Fruit fly (Drosophila melanogaster) whole organism, embryonic: ENCODE results near the gene zuc.

Experiments
- ATbp ChIP-seq: fragments of 200-800 bp; sonication (Bioruptor generic); optimal IDR thresholded peaks from 2 replicates; lab custom pipeline; 2017; ENCODE audit warnings: missing biosample characterization, mild to moderate bottlenecking, missing genetic modification characterization, missing genetic modification reagents
- Aef1 ChIP-seq: fragments of 200-800 bp; sonication (Bioruptor generic); IDR thresholded peaks from 3 replicates; pipeline ENCODE4 v1.3.6; 2022; ENCODE audit warnings: missing biosample characterization, missing genetic modification characterization
- Atf6 ChIP-seq: fragments of 200-800 bp; sonication (Bioruptor generic); IDR thresholded peaks from 2 replicates; pipeline ENCODE4 v1.3.6; 2022; ENCODE audit warnings: missing biosample characterization, missing genetic modification characterization
- Bdp1 ChIP-seq: fragments of 200-800 bp; sonication (Bioruptor generic); optimal IDR thresholded peaks from 3 replicates; lab custom pipeline; 2016; ENCODE audit warnings: missing biosample characterization, missing genetic modification characterization
- CG1024 ChIP-seq: fragments of 200-800 bp; sonication (Bioruptor generic); IDR thresholded peaks from 2 replicates; pipeline ENCODE4 v1.3.6; 2022; ENCODE audit warnings: missing biosample characterization, missing genetic modification characterization
- CG13123 ChIP-seq: fragments of 200-800 bp; sonication (Bioruptor generic); optimal IDR thresholded peaks from 2 replicates; lab custom pipeline; 2016; ENCODE audit warnings: missing biosample characterization, missing genetic modification characterization
- CG13775 ChIP-seq: fragments of 200-800 bp; sonication (Bioruptor generic); optimal IDR thresholded peaks from 3 replicates; lab custom pipeline; 2017; ENCODE audit warnings: missing biosample characterization, mild to moderate bottlenecking, missing genetic modification characterization
- CG13894 ChIP-seq: fragments of 200-800 bp; sonication (Bioruptor generic); optimal IDR thresholded peaks from 3 replicates; lab custom pipeline; 2018; ENCODE audit warnings: missing biosample characterization, mild to moderate bottlenecking, missing genetic modification characterization, moderate library complexity
- CG15011 ChIP-seq: fragments of 200-800 bp; sonication (Bioruptor generic); optimal IDR thresholded peaks from 3 replicates; lab custom pipeline; 2018; ENCODE audit warnings: missing biosample characterization, mild to moderate bottlenecking, missing genetic modification characterization
- CG16863 ChIP-seq: fragments of 200-800 bp; sonication (Bioruptor generic); optimal IDR thresholded peaks from 3 replicates; lab custom pipeline; 2016; ENCODE audit warnings: missing biosample characterization, missing genetic modification characterization
- CG2199 ChIP-seq: fragments of 200-800 bp; sonication (Bioruptor generic); IDR thresholded peaks from 3 replicates; pipeline ENCODE4 v1.3.6; 2022; ENCODE audit warnings: missing biosample characterization, missing genetic modification characterization
- CG2678 ChIP-seq: fragments of 200-800 bp; sonication (Bioruptor generic); optimal IDR thresholded peaks from 3 replicates; lab custom pipeline; 2019; ENCODE audit warnings: missing biosample characterization, mild to moderate bottlenecking, missing genetic modification characterization, moderate library complexity
- CG30403 ChIP-seq: fragments of 200-800 bp; sonication (Bioruptor generic); optimal IDR thresholded peaks from 3 replicates; lab custom pipeline; 2016; ENCODE audit warnings: missing biosample characterization, missing genetic modification characterization
- CG32532 ChIP-seq: fragments of 200-800 bp; sonication (Bioruptor generic); IDR thresholded peaks from 2 replicates; pipeline ENCODE4 v1.3.6; 2022; ENCODE audit warnings: missing biosample characterization, missing genetic modification characterization
- CG3726 ChIP-seq: fragments of 200-800 bp; sonication (Bioruptor generic); IDR thresholded peaks from 3 replicates; pipeline ENCODE4, ENCODE4 v1.3.6; 2022; ENCODE audit warnings: missing biosample characterization, missing genetic modification characterization
- CG6813 ChIP-seq: fragments of 200-800 bp; sonication (Bioruptor generic); optimal IDR thresholded peaks from 2 replicates; lab custom pipeline; 2017; ENCODE audit warnings: missing biosample characterization, missing genetic modification characterization, mild to moderate bottlenecking, moderate library complexity, missing genetic modification reagents
- CG6854 ChIP-seq: fragments of 200-800 bp; sonication (Bioruptor generic); optimal IDR thresholded peaks from 3 replicates; lab custom pipeline; 2017; ENCODE audit warnings: missing biosample characterization, mild to moderate bottlenecking, missing genetic modification characterization
- CG7357 ChIP-seq: fragments of 200-800 bp; sonication (Bioruptor generic); IDR thresholded peaks from 3 replicates; pipeline ENCODE4 v1.3.6; 2022; ENCODE audit warnings: missing biosample characterization, missing genetic modification characterization
- CG8281 ChIP-seq: fragments of 200-800 bp; sonication (Bioruptor generic); optimal IDR thresholded peaks from 2 replicates; lab custom pipeline; 2018; ENCODE audit warnings: missing biosample characterization, mild to moderate bottlenecking, missing genetic modification characterization, moderate library complexity
- CG9727 ChIP-seq: fragments of 200-800 bp; sonication (Bioruptor generic); optimal IDR thresholded peaks from 3 replicates; lab custom pipeline; 2017; ENCODE audit warnings: missing biosample characterization, mild to moderate bottlenecking, missing genetic modification characterization
- CoRest ChIP-seq: fragments of 200-800 bp; sonication (Bioruptor generic); optimal IDR thresholded peaks from 3 replicates; lab custom pipeline; 2018; ENCODE audit warnings: missing biosample characterization, mild to moderate bottlenecking, missing genetic modification characterization, moderate library complexity
- Dfd ChIP-seq, 2 experiments: fragments of >200 bp; optimal IDR thresholded peaks; 2 replicates each; lab custom pipeline; 2017; ENCODE audit warnings: missing biosample characterization in 2 of 2, missing genetic modification characterization in 2 of 2
- Dip3 ChIP-seq: fragments of 200-800 bp; sonication (Bioruptor generic); optimal IDR thresholded peaks from 3 replicates; lab custom pipeline; 2016; ENCODE audit warnings: missing biosample characterization, missing genetic modification characterization
- Dll ChIP-seq: fragments of 200-800 bp; sonication (Bioruptor generic); IDR thresholded peaks from 4 replicates; pipeline ENCODE4 v1.3.6; 2022; ENCODE audit warnings: missing biosample characterization, missing genetic modification characterization; ENCODE audit not compliant: partially characterized antibody
- Gug ChIP-seq: fragments of 200-800 bp; sonication (Bioruptor generic); IDR thresholded peaks from 4 replicates; pipeline ENCODE4 v1.3.6; 2022; ENCODE audit warnings: missing biosample characterization, missing genetic modification characterization
- HLH3B ChIP-seq: fragments of 200-800 bp; sonication (Bioruptor generic); IDR thresholded peaks from 2 replicates; pipeline ENCODE4 v1.3.6; 2022; ENCODE audit warnings: missing biosample characterization, missing genetic modification characterization
- HLH4C ChIP-seq: fragments of 200-800 bp; sonication (Bioruptor generic); IDR thresholded peaks from 3 replicates; pipeline ENCODE4 v1.3.6; 2022; ENCODE audit warnings: missing biosample characterization, missing genetic modification characterization; ENCODE audit not compliant: partially characterized antibody
- Med ChIP-seq: fragments of 200-800 bp; sonication (Bioruptor generic); peaks from one replicate; lab custom pipeline; 2016; ENCODE audit warnings: missing biosample characterization, missing genetic modification characterization, mild to moderate bottlenecking, inconsistent platforms, moderate library complexity
- NK7.1 ChIP-seq: fragments of 200-800 bp; sonication (Bioruptor generic); optimal IDR thresholded peaks from 3 replicates; lab custom pipeline; 2016; ENCODE audit warnings: missing biosample characterization, missing genetic modification characterization
- Nf-YC ChIP-seq: fragments of 200-800 bp; optimal IDR thresholded peaks from 3 replicates; lab custom pipeline; 2019; ENCODE audit warnings: missing biosample characterization, mild to moderate bottlenecking, missing genetic modification characterization, moderate library complexity
- Sin3A ChIP-seq: fragments of >200 bp; optimal IDR thresholded peaks from 2 replicates; lab custom pipeline; 2018
- Sry-β ChIP-seq: fragments of 200-800 bp; sonication (Bioruptor generic); optimal IDR thresholded peaks from 2 replicates; lab custom pipeline; 2018; ENCODE audit warnings: missing biosample characterization, mild to moderate bottlenecking, missing genetic modification characterization, moderate library complexity
- Sry-δ ChIP-seq: fragments of 200-800 bp; sonication (Bioruptor generic); optimal IDR thresholded peaks from 2 replicates; lab custom pipeline; 2016; ENCODE audit warnings: missing biosample characterization, missing genetic modification characterization
- aop ChIP-seq: fragments of 200-800 bp; sonication (Bioruptor generic); IDR thresholded peaks from 2 replicates; pipeline ENCODE4 v1.3.6; 2022; ENCODE audit warnings: missing biosample characterization, missing genetic modification characterization
- ase ChIP-seq: fragments of 200-800 bp; sonication (Bioruptor generic); IDR thresholded peaks from 3 replicates; pipeline ENCODE4 v1.3.6; 2022; ENCODE audit warnings: missing biosample characterization, missing genetic modification characterization
- bab2 ChIP-seq: fragments of 200-800 bp; sonication (Bioruptor generic); optimal IDR thresholded peaks from 2 replicates; lab custom pipeline; 2016; ENCODE audit warnings: missing biosample characterization, missing genetic modification characterization
- ci ChIP-seq: fragments of 200-800 bp; sonication (Bioruptor generic); IDR thresholded peaks from 3 replicates; pipeline ENCODE4 v1.3.6; 2022; ENCODE audit warnings: missing biosample characterization, missing genetic modification characterization
- corto ChIP-seq: fragments of 200-800 bp; sonication (Bioruptor generic); optimal IDR thresholded peaks from 2 replicates; lab custom pipeline; 2016; ENCODE audit warnings: missing biosample characterization, mild to moderate bottlenecking, missing genetic modification characterization, moderate library complexity
- emc ChIP-seq: fragments of 200-800 bp; sonication (Bioruptor generic); optimal IDR thresholded peaks from 2 replicates; lab custom pipeline; 2016; ENCODE audit warnings: missing biosample characterization, missing genetic modification characterization
- gcm ChIP-seq: fragments of 200-800 bp; sonication (Bioruptor generic); optimal IDR thresholded peaks from 2 replicates; lab custom pipeline; 2019; ENCODE audit warnings: missing biosample characterization, mild to moderate bottlenecking, missing genetic modification characterization, moderate library complexity
- gt ChIP-seq: fragments of 200-800 bp; sonication (Bioruptor generic); IDR thresholded peaks from 2 replicates; pipeline ENCODE4 v1.3.6; 2022; ENCODE audit warnings: missing biosample characterization, missing genetic modification characterization
- jumu ChIP-seq: fragments of 200-800 bp; sonication (Bioruptor generic); optimal IDR thresholded peaks from 3 replicates; lab custom pipeline; 2016; ENCODE audit warnings: missing biosample characterization, missing genetic modification characterization
- ken ChIP-seq: fragments of 200-800 bp; sonication (Bioruptor generic); IDR thresholded peaks from 3 replicates; pipeline ENCODE4 v1.3.6; 2022; ENCODE audit warnings: missing biosample characterization, missing genetic modification characterization
- nau ChIP-seq: fragments of 200-800 bp; sonication (Bioruptor generic); optimal IDR thresholded peaks from 3 replicates; lab custom pipeline; 2017; ENCODE audit warnings: missing biosample characterization, mild to moderate bottlenecking, missing genetic modification characterization, missing genetic modification reagents
- pan ChIP-seq, 4 experiments: fragments of >200 bp in 3 of 4; fragments of 200-800 bp in 1 of 4; sonication (Bioruptor generic) in 1 of 4; optimal IDR thresholded peaks in 3 of 4; IDR thresholded peaks in 1 of 4; 2 replicates each; pipeline versions ENCODE4 v1.3.6 to Lab custom; 2017 to 2022; ENCODE audit warnings: missing biosample characterization in 2 of 4, missing genetic modification characterization in 2 of 4, mixed read lengths in 1 of 4
- pfk ChIP-seq: fragments of 200-800 bp; sonication (Bioruptor generic); optimal IDR thresholded peaks from 2 replicates; lab custom pipeline; 2018; ENCODE audit warnings: missing biosample characterization, mild to moderate bottlenecking, missing genetic modification characterization, moderate library complexity
- row ChIP-seq: fragments of 200-800 bp; sonication (Bioruptor generic); IDR thresholded peaks from 3 replicates; pipeline ENCODE4 v1.3.6; 2022; ENCODE audit warnings: missing biosample characterization, missing genetic modification characterization
- sna ChIP-seq: fragments of 200-800 bp; sonication (Bioruptor generic); IDR thresholded peaks from 2 replicates; pipeline ENCODE4 v1.3.6; 2022; ENCODE audit warnings: missing biosample characterization, missing genetic modification characterization; ENCODE audit not compliant: partially characterized antibody
- wek ChIP-seq: fragments of 200-800 bp; sonication (Bioruptor generic); optimal IDR thresholded peaks from 3 replicates; lab custom pipeline; 2018; ENCODE audit warnings: missing biosample characterization, mild to moderate bottlenecking, missing genetic modification characterization, moderate library complexity
- wor ChIP-seq: fragments of 200-800 bp; sonication (Bioruptor generic); IDR thresholded peaks from 2 replicates; pipeline ENCODE4 v1.3.6; 2022; ENCODE audit warnings: missing biosample characterization, missing genetic modification characterization

Gene zuc

dm6 chr2L:11970853-11971397, 18.8 kb downstream of the zuc start (continued):
- TF ChIP-seq emc (GFP tag; lab: Kevin White, UChicago) (no peak), CG9727 (GFP tag; lab: Kevin White, UChicago) (no peak), wek (GFP tag; lab: Kevin White, UChicago) (no peak), CG8281 (no peak), ase (GFP tag; lab: Robert Waterston, UW) (0 out of 3 replicates have a peak, but pooled peaks have one; percentile 40), Nf-YC (tag; lab: Kevin White, UChicago) (peak; percentile 73), CG15011 (no peak), HLH4C (0 out of 3 replicates have a peak, but pooled peaks have one; percentile 39), row (GFP tag; lab: Robert Waterston, UW) (peak; percentile 40; the same call in 2 of the 3 replicates), CG6813 (no peak), CG3726 (GFP tag; lab: Robert Waterston, UW) (peak; percentile 66; the same call in 1 of the 3 replicates), Dfd (GFP tag; optimal IDR thresholded peaks at IDR 0.05; lab: Kevin White, UChicago) (no peak), CG7357 (no peak), Gug (0 out of 4 replicates have a peak, but pooled peaks have one; percentile 7), bab2 (GFP tag; lab: Kevin White, UChicago) (no peak), CoRest (tag; lab: Kevin White, UChicago) (no peak), CG6854 (peak; percentile 5), ci (peak; percentile 77; the same call in 2 of the 3 replicates), ken (0 out of 3 replicates have a peak, but pooled peaks have one; percentile 11), CG13775 (no peak), aop (GFP tag; lab: Robert Waterston, UW) (no peak), jumu (GFP tag; lab: Kevin White, UChicago) (no peak), NK7.1 (GFP tag; lab: Kevin White, UChicago) (no peak), Aef1 (GFP tag; lab: Robert Waterston, UW) (no peak), Dip3 (GFP tag; lab: Kevin White, UChicago) (no peak), Sry-δ (no peak), Sry-β (GFP tag; lab: Kevin White, UChicago) (no peak), gt (GFP tag; lab: Robert Waterston, UW) (no peak), wor (GFP tag; lab: Robert Waterston, UW) (no peak), Med (GFP tag; lab: Kevin White, UChicago) (peak; percentile 80), CG1024 (GFP tag; lab: Robert Waterston, UW) (peak; percentile 25; the same call in 1 of the 2 replicates), Atf6 (GFP tag; lab: Robert Waterston, UW) (peak; percentile 55), CG13123 (GFP tag; lab: Kevin White, UChicago) (no peak), CG2199 (peak; percentile 85; the same call in 2 of the 3 replicates), pfk (GFP tag; lab: Kevin White, UChicago) (peak; percentile 31), nau (GFP tag; lab: Kevin White, UChicago) (no peak), corto (GFP tag; lab: Kevin White, UChicago) (no peak), CG16863 (no peak), pan (optimal IDR thresholded peaks at IDR 0.05; lab: Kevin White, UChicago) (no peak), pan (GFP tag; optimal IDR thresholded peaks at IDR 0.05 in 1 of 2, IDR thresholded peaks at IDR 0.05 in 1 of 2) (peak in 1 of 2 experiments; percentile 28), sna (GFP tag; lab: Robert Waterston, UW) (0 out of 2 replicates have a peak, but pooled peaks have one; percentile 41), Sin3A (lab: Kevin White, UChicago) (no peak), gcm (GFP tag; lab: Kevin White, UChicago) (no peak), ATbp (no peak), HLH3B (GFP tag; lab: Robert Waterston, UW) (peak; percentile 47; the same call in 1 of the 2 replicates), Bdp1 (GFP tag; lab: Kevin White, UChicago) (peak; percentile 17), Dll (GFP tag; lab: Robert Waterston, UW) (no peak), CG2678 (tag; lab: Kevin White, UChicago) (peak; percentile 19), CG32532 (GFP tag; lab: Robert Waterston, UW) (peak; percentile 59), CG30403 (GFP tag; lab: Kevin White, UChicago) (no peak), CG13894 (tag; lab: Kevin White, UChicago) (peak; percentile 44)
